Worm (Caenorhabditis elegans) whole organism, mixed stage, embryonic: ENCODE measurements around the gene F54B11.4.

Experiments used
- M03D4.4 ChIP-seq: sonication (generic microtip); optimal IDR thresholded peaks from 2 replicates; lab custom pipeline; 2017; ENCODE audit warnings: mild to moderate bottlenecking, missing genetic modification characterization, missing compliant biosample characterization
- bed-3 ChIP-seq: fragments of 200-800 bp; sonication (Bioruptor generic); optimal IDR thresholded peaks from 3 replicates; lab custom pipeline; 2018; ENCODE audit warnings: mild to moderate bottlenecking, missing genetic modification characterization, moderate library complexity, missing compliant biosample characterization
- blmp-1 ChIP-seq: fragments of 150-350 bp; optimal IDR thresholded peaks from 2 replicates; lab custom pipeline; 2014; ENCODE audit warnings: missing biosample characterization, missing genetic modification characterization
- ceh-39 ChIP-seq: fragments of 150-350 bp; optimal IDR thresholded peaks from 2 replicates; lab custom pipeline; 2014; ENCODE audit warnings: missing biosample characterization, missing genetic modification characterization
- ceh-43 ChIP-seq: fragments of 200-800 bp; sonication (Bioruptor generic); optimal IDR thresholded peaks from 2 replicates; lab custom pipeline; 2018; ENCODE audit warnings: mild to moderate bottlenecking, missing genetic modification characterization, moderate library complexity, missing compliant biosample characterization
- ceh-83 ChIP-seq: fragments of 200-800 bp; sonication (Bioruptor generic); optimal IDR thresholded peaks from 2 replicates; lab custom pipeline; 2018; ENCODE audit warnings: mild to moderate bottlenecking, missing genetic modification characterization, missing compliant biosample characterization
- ces-1 ChIP-seq: fragments of 150-350 bp; optimal IDR thresholded peaks from 2 replicates; lab custom pipeline; 2014; ENCODE audit warnings: missing biosample characterization, missing genetic modification reagents, missing genetic modification characterization
- cnd-1 ChIP-seq: fragments of 200-800 bp; sonication (Bioruptor generic); optimal IDR thresholded peaks from 2 replicates; lab custom pipeline; 2018; ENCODE audit warnings: mild to moderate bottlenecking, missing genetic modification characterization, missing compliant biosample characterization
- drap-1 ChIP-seq: fragments of 200-800 bp; sonication (Bioruptor generic); optimal IDR thresholded peaks from 3 replicates; lab custom pipeline; 2018; ENCODE audit warnings: mild to moderate bottlenecking, missing genetic modification characterization, missing compliant biosample characterization
- elt-1 ChIP-seq: sonication (generic microtip); optimal IDR thresholded peaks from 2 replicates; lab custom pipeline; 2017; ENCODE audit warnings: missing genetic modification characterization, mild to moderate bottlenecking, missing compliant biosample characterization, antibody characterized with exemption, moderate library complexity, borderline replicate concordance; ENCODE audit not compliant: insufficient read depth
- elt-3 ChIP-seq: fragments of 150-350 bp; optimal IDR thresholded peaks from 2 replicates; lab custom pipeline; 2014; ENCODE audit warnings: missing biosample characterization, missing genetic modification characterization
- flh-1 ChIP-seq: fragments of 200-800 bp; sonication (Bioruptor generic); optimal IDR thresholded peaks from 2 replicates; lab custom pipeline; 2018; ENCODE audit warnings: mild to moderate bottlenecking, missing genetic modification characterization, moderate library complexity, missing compliant biosample characterization
- ham-2 ChIP-seq: fragments of 200-800 bp; sonication (Bioruptor generic); optimal IDR thresholded peaks from 2 replicates; lab custom pipeline; 2018; ENCODE audit warnings: mild to moderate bottlenecking, missing genetic modification characterization, missing compliant biosample characterization
- hlh-1 ChIP-seq: fragments of 150-350 bp; optimal IDR thresholded peaks from 2 replicates; lab custom pipeline; 2014; ENCODE audit warnings: missing biosample characterization, missing genetic modification reagents, missing genetic modification characterization
- lin-13 ChIP-seq: fragments of 150-350 bp; optimal IDR thresholded peaks from 2 replicates; lab custom pipeline; 2014; ENCODE audit warnings: missing biosample characterization, missing genetic modification characterization
- lin-32 ChIP-seq: fragments of 200-800 bp; sonication (Bioruptor generic); optimal IDR thresholded peaks from 2 replicates; lab custom pipeline; 2018; ENCODE audit warnings: mild to moderate bottlenecking, missing genetic modification characterization, missing compliant biosample characterization
- lsy-2 ChIP-seq: fragments of 150-350 bp; optimal IDR thresholded peaks from 2 replicates; lab custom pipeline; 2014; ENCODE audit warnings: missing biosample characterization, missing genetic modification characterization
- mab-5 ChIP-seq: fragments of 150-350 bp; optimal IDR thresholded peaks from 2 replicates; lab custom pipeline; 2014; ENCODE audit warnings: missing biosample characterization, missing genetic modification characterization
- mep-1 ChIP-seq: fragments of 150-350 bp; optimal IDR thresholded peaks from 2 replicates; lab custom pipeline; 2017; ENCODE audit warnings: missing biosample characterization, missing genetic modification reagents, missing genetic modification characterization, inconsistent platforms
- mls-2 ChIP-seq: sonication (generic microtip); optimal IDR thresholded peaks from 2 replicates; lab custom pipeline; 2016; ENCODE audit warnings: mild to moderate bottlenecking, missing genetic modification characterization, moderate library complexity, missing compliant biosample characterization
- nhr-12 ChIP-seq: fragments of 150-350 bp; optimal IDR thresholded peaks from 2 replicates; lab custom pipeline; 2014; ENCODE audit warnings: missing biosample characterization, missing genetic modification characterization
- nhr-2 ChIP-seq: fragments of 150-350 bp; optimal IDR thresholded peaks from 2 replicates; lab custom pipeline; 2014; ENCODE audit warnings: missing biosample characterization, missing genetic modification characterization
- nhr-237 ChIP-seq: fragments of 150-350 bp; optimal IDR thresholded peaks from 2 replicates; lab custom pipeline; 2014; ENCODE audit warnings: missing biosample characterization, missing genetic modification characterization
- nhr-28 ChIP-seq: fragments of 150-350 bp; optimal IDR thresholded peaks from 2 replicates; lab custom pipeline; 2014; ENCODE audit warnings: missing biosample characterization, missing genetic modification characterization
- nhr-76 ChIP-seq: sonication (generic microtip); optimal IDR thresholded peaks from 2 replicates; lab custom pipeline; 2017; ENCODE audit warnings: missing biosample characterization, missing genetic modification characterization
- pha-4 ChIP-seq: fragments of 150-350 bp; optimal IDR thresholded peaks from 2 replicates; lab custom pipeline; 2018; ENCODE audit warnings: missing biosample characterization, missing genetic modification reagents, missing genetic modification characterization
- sem-2 ChIP-seq: fragments of 200-800 bp; sonication (Bioruptor generic); optimal IDR thresholded peaks from 2 replicates; lab custom pipeline; 2018; ENCODE audit warnings: mild to moderate bottlenecking, missing genetic modification characterization, missing compliant biosample characterization
- snpc-4 ChIP-seq: fragments of 150-350 bp; optimal IDR thresholded peaks from 2 replicates; lab custom pipeline; 2014; ENCODE audit warnings: missing biosample characterization, missing genetic modification characterization
- sptf-1 ChIP-seq: sonication (generic microtip); optimal IDR thresholded peaks from 2 replicates; lab custom pipeline; 2017; ENCODE audit warnings: mild to moderate bottlenecking, missing genetic modification characterization, moderate library complexity, missing compliant biosample characterization
- tbx-8 ChIP-seq: fragments of 200-800 bp; sonication (Bioruptor generic); optimal IDR thresholded peaks from 2 replicates; lab custom pipeline; 2018; ENCODE audit warnings: mild to moderate bottlenecking, missing genetic modification characterization, moderate library complexity, missing compliant biosample characterization
- unc-120 ChIP-seq: sonication (generic microtip); optimal IDR thresholded peaks from 2 replicates; lab custom pipeline; 2017; ENCODE audit warnings: missing genetic modification characterization, missing compliant biosample characterization; ENCODE audit not compliant: poor library complexity, severe bottlenecking
- unc-39 ChIP-seq: fragments of 150-350 bp; optimal IDR thresholded peaks from 2 replicates; lab custom pipeline; 2014; ENCODE audit warnings: missing biosample characterization, missing genetic modification characterization
- unc-62 ChIP-seq: fragments of 150-350 bp; optimal IDR thresholded peaks from 2 replicates; lab custom pipeline; 2014; ENCODE audit warnings: missing biosample characterization, missing genetic modification reagents, missing genetic modification characterization
- zip-8 ChIP-seq: fragments of 150-350 bp; optimal IDR thresholded peaks from 2 replicates; lab custom pipeline; 2014; ENCODE audit warnings: missing biosample characterization, missing genetic modification characterization
- ztf-11 ChIP-seq: fragments of 150-350 bp; optimal IDR thresholded peaks from 2 replicates; lab custom pipeline; 2014; ENCODE audit warnings: missing biosample characterization, missing genetic modification characterization

F54B11.4 gene

DNA sequence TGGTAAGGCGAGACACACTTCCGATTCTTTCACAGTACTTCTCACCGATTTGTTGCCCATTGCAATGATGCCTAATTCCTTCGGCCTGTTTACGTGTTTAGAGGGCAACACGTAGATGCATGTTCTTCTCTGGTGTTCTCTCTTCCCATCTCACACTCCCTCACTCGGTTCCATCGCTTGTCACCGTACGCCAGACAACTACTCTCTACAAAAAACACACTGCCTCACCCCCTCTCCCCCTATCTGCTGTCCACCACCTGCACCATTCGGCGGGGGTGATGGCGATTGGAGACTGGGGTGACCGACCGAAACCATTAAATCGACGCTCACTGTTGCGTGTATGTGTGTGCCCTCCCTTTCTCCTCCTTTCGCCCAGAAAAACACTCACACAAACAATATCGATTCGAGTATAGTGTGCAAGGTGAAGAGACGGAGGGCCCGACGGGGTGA is 8.5 kb upstream of the F54B11.4 start:
- peak; percentile 70 for TF ChIP-seq cnd-1 (tag; lab: Kevin White, UChicago)
- peak; percentile 87 for TF ChIP-seq ceh-39 (tag; lab: Kevin White, UChicago)
- peak; percentile 26 for TF ChIP-seq M03D4.4
- TF ChIP-seq blmp-1 (tag; lab: Kevin White, UChicago), result no peak
- no peak for TF ChIP-seq ceh-83 (GFP tag; lab: Kevin White, UChicago)
- TF ChIP-seq elt-3 (tag; lab: Kevin White, UChicago), result no peak
- peak; percentile 27 for TF ChIP-seq elt-1
- TF ChIP-seq mab-5 (tag; lab: Kevin White, UChicago), result no peak
- peak; percentile 1 for TF ChIP-seq ceh-43 (GFP tag; lab: Kevin White, UChicago)
- TF ChIP-seq ham-2 (GFP tag; lab: Kevin White, UChicago), result peak; percentile 63
- TF ChIP-seq nhr-12, result no peak
- no peak for TF ChIP-seq snpc-4
- TF ChIP-seq nhr-237 (tag; lab: Kevin White, UChicago), result no peak
- peak; percentile 46 for TF ChIP-seq mep-1 (tag; lab: Kevin White, UChicago)
- peak; percentile 69 for TF ChIP-seq sptf-1 (tag; lab: Kevin White, UChicago)
- TF ChIP-seq lin-32, result peak; percentile 67
- no peak for TF ChIP-seq flh-1 (GFP tag; lab: Kevin White, UChicago)
- TF ChIP-seq nhr-28 (tag; lab: Kevin White, UChicago), result no peak
- no peak for TF ChIP-seq ces-1 (GFP tag; lab: Kevin White, UChicago)
- TF ChIP-seq tbx-8 (GFP tag; lab: Kevin White, UChicago), result no peak
- TF ChIP-seq nhr-76 (tag; lab: Kevin White, UChicago), result no peak
- peak; percentile 1 for TF ChIP-seq unc-39 (tag; lab: Kevin White, UChicago)
- TF ChIP-seq ztf-11 (tag; lab: Kevin White, UChicago), result no peak
- peak; percentile 67 for TF ChIP-seq drap-1
- TF ChIP-seq nhr-2 (tag; lab: Kevin White, UChicago), result peak; percentile 90
- TF ChIP-seq lin-13 (tag; lab: Kevin White, UChicago), result no peak
- peak; percentile 10 for TF ChIP-seq unc-120
- no peak for TF ChIP-seq pha-4 (tag; lab: Kevin White, UChicago)
- no peak for TF ChIP-seq hlh-1
- TF ChIP-seq unc-62 (GFP tag; lab: Kevin White, UChicago), result peak; percentile 70
- no peak for TF ChIP-seq zip-8
- TF ChIP-seq lsy-2 (tag; lab: Kevin White, UChicago), result no peak
- no peak for TF ChIP-seq bed-3 (GFP tag; lab: Kevin White, UChicago)
- TF ChIP-seq mls-2 (tag; lab: Kevin White, UChicago), result peak; percentile 79
- no peak for TF ChIP-seq sem-2 (GFP tag; lab: Kevin White, UChicago)
- TF ChIP-seq, all 35 proteins: peak for 15

DNA sequence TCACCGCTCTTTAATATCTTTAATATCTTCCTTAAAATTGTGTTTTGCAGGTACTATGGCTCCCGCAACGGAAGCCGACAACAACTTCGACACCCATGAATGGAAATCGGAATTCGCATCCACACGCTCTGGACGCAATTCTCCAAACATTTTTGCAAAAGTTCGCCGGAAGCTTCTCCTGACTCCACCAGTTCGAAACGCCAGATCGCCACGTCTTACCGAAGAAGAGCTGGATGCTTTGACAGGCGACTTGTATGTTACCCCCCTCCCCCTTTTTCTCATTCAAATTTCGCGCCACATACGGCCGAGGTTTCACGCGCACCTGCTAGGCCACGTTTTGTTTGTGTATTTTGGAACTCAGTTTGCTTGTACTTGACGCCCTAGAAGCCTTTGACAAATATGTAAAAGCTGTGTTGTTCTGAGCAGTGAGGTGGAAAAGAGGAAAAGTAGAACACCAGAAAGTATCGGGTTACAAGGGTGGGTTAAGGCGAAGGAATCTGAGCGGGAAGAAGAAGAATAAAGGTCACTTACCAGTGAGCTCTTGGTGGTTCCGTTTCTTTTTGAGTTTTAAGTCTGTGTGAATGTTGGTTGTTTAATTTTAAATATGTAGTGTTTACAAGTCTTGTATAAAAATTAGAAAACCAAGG is 7.6 kb upstream of the F54B11.4 start, which contains the start of gene unc-84:
Gene unc-84 (plus strand): TSS at position 51 of the 647 bp plus-strand sequence.
- TF ChIP-seq sptf-1 (tag; lab: Kevin White, UChicago), result peak; percentile 37
- TF ChIP-seq M03D4.4, result no peak

DNA sequence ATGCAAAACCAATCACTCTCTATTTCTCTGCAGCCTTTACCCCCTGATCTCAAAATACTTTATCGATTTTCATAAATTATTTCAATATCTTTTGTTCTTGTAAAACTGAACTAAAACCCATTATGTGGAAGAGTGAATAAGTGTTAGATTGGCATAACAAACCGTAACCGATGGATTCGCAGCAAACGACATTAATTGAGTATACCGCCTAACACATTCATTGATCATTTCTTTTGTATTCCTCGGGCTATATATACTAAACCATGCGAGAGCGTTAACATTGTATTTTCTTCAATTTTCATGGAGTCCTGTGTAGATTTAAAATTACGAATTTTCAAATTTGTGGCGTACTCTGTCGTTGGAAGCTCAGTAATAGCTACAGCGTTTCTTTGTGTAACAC is 2.7 kb upstream of the F54B11.4 start, which contains the start of gene col-9:
Gene col-9 (plus strand): TSS at position 301 of the 400 bp plus-strand sequence.
- no peak for TF ChIP-seq hlh-1

DNA sequence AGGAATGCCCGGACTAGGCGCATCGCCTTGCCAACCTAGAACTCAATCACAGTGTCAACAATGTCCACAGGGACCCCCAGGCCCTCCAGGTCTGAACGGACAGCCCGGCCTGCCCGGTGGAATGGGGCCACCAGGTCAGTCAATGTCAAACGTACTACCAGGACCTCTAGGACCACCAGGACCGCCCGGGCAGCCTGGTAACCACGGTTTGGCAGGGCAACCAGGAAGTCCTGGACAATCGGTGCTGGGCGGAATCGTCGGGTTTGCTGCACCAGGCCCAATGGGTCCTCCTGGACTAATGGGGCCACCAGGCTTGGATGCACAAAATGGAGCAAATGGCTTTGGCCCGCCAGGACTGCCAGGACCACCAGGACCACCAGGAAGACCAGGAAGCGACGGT is 1.8 kb upstream of the F54B11.4 start:
- no peak for TF ChIP-seq ceh-39 (tag; lab: Kevin White, UChicago)
- no peak for TF ChIP-seq pha-4 (tag; lab: Kevin White, UChicago)
- TF ChIP-seq lsy-2 (tag; lab: Kevin White, UChicago), result no peak
- no peak for TF ChIP-seq nhr-237 (tag; lab: Kevin White, UChicago)
- no peak for TF ChIP-seq mep-1 (tag; lab: Kevin White, UChicago)
- no peak for TF ChIP-seq hlh-1
- no peak for TF ChIP-seq ztf-11 (tag; lab: Kevin White, UChicago)
- TF ChIP-seq ceh-43 (GFP tag; lab: Kevin White, UChicago), result no peak
- TF ChIP-seq drap-1, result no peak
- TF ChIP-seq mls-2 (tag; lab: Kevin White, UChicago), result no peak
- no peak for TF ChIP-seq zip-8
- TF ChIP-seq sem-2 (GFP tag; lab: Kevin White, UChicago), result no peak
- TF ChIP-seq elt-1, result no peak
- TF ChIP-seq ham-2 (GFP tag; lab: Kevin White, UChicago), result no peak
- no peak for TF ChIP-seq nhr-76 (tag; lab: Kevin White, UChicago)
- no peak for TF ChIP-seq lin-32
- TF ChIP-seq ceh-83 (GFP tag; lab: Kevin White, UChicago), result no peak
- no peak for TF ChIP-seq nhr-2 (tag; lab: Kevin White, UChicago)
- TF ChIP-seq nhr-28 (tag; lab: Kevin White, UChicago), result no peak
- no peak for TF ChIP-seq blmp-1 (tag; lab: Kevin White, UChicago)
